Fruit fly (Drosophila melanogaster) whole organism, wandering third instar larva: ENCODE data around the gene djl.

Source experiments
- Rel ChIP-seq, 2 experiments: fragments of 200-800 bp; sonication (Bioruptor generic) in 1 of 2; optimal IDR thresholded peaks; 2 replicates in 1 of 2; 3 replicates in 1 of 2; lab custom pipeline; 2016 to 2019; ENCODE audit warnings: mild to moderate bottlenecking in 2 of 2, missing biosample characterization in 2 of 2, missing genetic modification characterization in 2 of 2, moderate library complexity in 1 of 2
- Vsx2 ChIP-seq: fragments of 200-300, 225-300 bp; sonication (Bioruptor generic); optimal IDR thresholded peaks from 2 replicates; lab custom pipeline; 2018; ENCODE audit warnings: missing biosample characterization, missing genetic modification characterization; ENCODE audit not compliant: partially characterized antibody
- br ChIP-seq: fragments of 200-800 bp; sonication (Bioruptor generic); optimal IDR thresholded peaks from 2 replicates; lab custom pipeline; 2016; ENCODE audit warnings: missing biosample characterization, missing genetic modification characterization
- ey ChIP-seq: fragments of 200-800 bp; sonication (Bioruptor generic); optimal IDR thresholded peaks from 2 replicates; lab custom pipeline; 2016; ENCODE audit warnings: missing biosample characterization, missing genetic modification characterization
- fru ChIP-seq: fragments of 200-800 bp; sonication (Bioruptor generic); optimal IDR thresholded peaks from 3 replicates; lab custom pipeline; 2016; ENCODE audit warnings: missing biosample characterization, mild to moderate bottlenecking, missing genetic modification characterization
- jim ChIP-seq: fragments of 175-275, 200-325 bp; sonication (Bioruptor generic); optimal IDR thresholded peaks from 2 replicates; lab custom pipeline; 2016; ENCODE audit warnings: missing biosample characterization, mild to moderate bottlenecking, missing genetic modification characterization
- lola ChIP-seq: fragments of >200 bp; optimal IDR thresholded peaks from 2 replicates; lab custom pipeline; 2017; ENCODE audit warnings: missing biosample characterization, missing genetic modification characterization
- pan ChIP-seq: fragments of >200 bp; optimal IDR thresholded peaks from 2 replicates; lab custom pipeline; 2017
- psq ChIP-seq: fragments of 200-800 bp; sonication (Bioruptor generic); optimal IDR thresholded peaks from 3 replicates; lab custom pipeline; 2017; ENCODE audit warnings: missing biosample characterization, mild to moderate bottlenecking, missing genetic modification characterization, moderate library complexity
- rgr ChIP-seq: fragments of 200-800 bp; sonication (Bioruptor generic); optimal IDR thresholded peaks from 3 replicates; lab custom pipeline; 2016; ENCODE audit warnings: missing biosample characterization, mild to moderate bottlenecking, missing genetic modification characterization
- sage ChIP-seq: fragments of 200-800 bp; sonication (Bioruptor generic); optimal IDR thresholded peaks from 2 replicates; lab custom pipeline; 2016; ENCODE audit warnings: missing biosample characterization, mild to moderate bottlenecking, missing genetic modification characterization
- sv ChIP-seq: fragments of 200-800 bp; sonication (Bioruptor generic); optimal IDR thresholded peaks from 3 replicates; lab custom pipeline; 2016; ENCODE audit warnings: missing biosample characterization, missing genetic modification characterization
- tai ChIP-seq: sonication (Bioruptor generic); optimal IDR thresholded peaks from 2 replicates; lab custom pipeline; 2016; ENCODE audit warnings: missing biosample characterization, missing genetic modification characterization
- woc ChIP-seq: sonication (Bioruptor generic); optimal IDR thresholded peaks from 2 replicates; lab custom pipeline; 2016; ENCODE audit warnings: missing biosample characterization, mild to moderate bottlenecking, missing genetic modification characterization

DNA sequence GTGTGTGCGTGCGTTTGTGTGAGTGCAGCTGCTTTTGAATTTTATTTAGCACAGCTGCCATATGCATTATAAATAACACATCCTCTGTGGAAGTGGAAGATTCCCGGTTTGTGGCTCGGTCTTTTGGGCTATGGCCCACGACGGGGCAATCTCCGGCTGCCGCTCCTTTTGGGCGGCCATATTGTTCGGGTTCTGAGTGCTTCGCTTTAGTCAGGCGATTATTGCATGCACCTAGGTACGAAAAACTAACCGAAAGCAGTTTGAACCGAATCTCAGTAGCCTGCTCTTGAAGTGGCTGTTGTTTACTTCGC lies 14.5 kb downstream of the djl start:
- no peak for TF ChIP-seq ey (GFP tag; lab: Kevin White, UChicago)
- TF ChIP-seq lola (GFP tag; lab: Kevin White, UChicago): no peak
- no peak for TF ChIP-seq tai
- TF ChIP-seq rgr (GFP tag; lab: Kevin White, UChicago): no peak
- no peak for TF ChIP-seq psq (GFP tag; lab: Kevin White, UChicago)
- no peak for TF ChIP-seq br
- TF ChIP-seq woc (GFP tag; lab: Kevin White, UChicago): no peak
- TF ChIP-seq sage (GFP tag; lab: Kevin White, UChicago): no peak
- TF ChIP-seq Rel (GFP tag; optimal IDR thresholded peaks at IDR 0.05; lab: Kevin White, UChicago): no peak
- no peak for TF ChIP-seq Rel (tag; optimal IDR thresholded peaks at IDR 0.05; lab: Kevin White, UChicago)
- no peak for TF ChIP-seq pan
- TF ChIP-seq jim (GFP tag; lab: Kevin White, UChicago): no peak
- TF ChIP-seq Vsx2: no peak
- no peak for TF ChIP-seq sv (GFP tag; lab: Kevin White, UChicago)
- no peak for TF ChIP-seq fru
